Worm (Caenorhabditis elegans): ENCODE results near the gene dpf-6.

DNA sequence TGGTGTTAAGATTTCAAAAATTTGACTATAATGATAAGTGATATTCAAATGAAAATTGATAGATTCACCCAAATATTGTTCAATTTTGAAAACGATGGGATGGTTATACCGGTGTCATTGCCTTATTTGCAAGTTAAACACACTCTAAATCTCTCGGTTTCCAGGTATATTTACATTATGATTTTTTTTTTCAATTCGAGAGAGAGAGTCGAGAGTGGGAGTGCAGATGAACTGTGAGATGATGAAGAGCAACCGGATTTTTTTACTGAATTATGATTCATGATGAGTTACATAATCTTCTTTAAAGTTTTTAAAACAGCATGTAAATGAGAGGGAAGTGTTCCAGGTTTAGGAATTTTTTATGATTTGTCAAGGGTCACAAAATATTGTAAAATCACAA lies 4.5 kb upstream of the dpf-6 start, which contains the start of gene F44B9.10:
- TF ChIP-seq madf-10 (tag; optimal IDR thresholded peaks at IDR 0.05): no peak
- no peak for TF ChIP-seq snpc-1.3 (tag; optimal IDR thresholded peaks at IDR 0.05; ENCODE audit: insufficient read depth)
- TF ChIP-seq egrh-3 (GFP tag; IDR thresholded peaks at IDR 0.05): no peak
- TF ChIP-seq tbx-9 (tag; optimal IDR thresholded peaks at IDR 0.05; ENCODE audit: borderline replicate concordance): no peak
- no peak for TF ChIP-seq hmg-20 (GFP tag; IDR thresholded peaks at IDR 0.05)
- no peak for TF ChIP-seq snpc-4 (GFP tag; optimal IDR thresholded peaks at IDR 0.05)
- no peak for TF ChIP-seq snpc-4 (tag; optimal IDR thresholded peaks at IDR 0.05)
- no peak for TF ChIP-seq nfyb-1 (GFP tag; IDR thresholded peaks at IDR 0.05)
- TF ChIP-seq ceh-100 (GFP tag; IDR thresholded peaks at IDR 0.05): no peak
- no peak for TF ChIP-seq ZK185.1 (tag; optimal IDR thresholded peaks at IDR 0.05; ENCODE audit: poor library complexity, severe bottlenecking)
- TF ChIP-seq F57C9.4 (tag; optimal IDR thresholded peaks at IDR 0.05): no peak
- no peak for TF ChIP-seq T07F8.4 (tag; optimal IDR thresholded peaks at IDR 0.05)
- TF ChIP-seq mxl-1 (tag; optimal IDR thresholded peaks at IDR 0.05): no peak
- TF ChIP-seq ekl-4 (GFP tag; IDR thresholded peaks at IDR 0.05): no peak
- no peak for TF ChIP-seq F49E8.2 (tag; optimal IDR thresholded peaks at IDR 0.05; ENCODE audit: insufficient read depth)
